Worm (Caenorhabditis elegans) whole organism, early embryonic: ENCODE measurements around the gene ceh-83.

Source experiments
- B0310.2 ChIP-seq: sonication (generic microtip); optimal IDR thresholded peaks from 2 replicates; lab custom pipeline; 2016; ENCODE audit warnings: mild to moderate bottlenecking, missing genetic modification characterization, missing compliant biosample characterization
- F13C5.2 ChIP-seq: sonication (generic microtip); optimal IDR thresholded peaks from 2 replicates; lab custom pipeline; 2017; ENCODE audit warnings: mild to moderate bottlenecking, missing genetic modification characterization, inconsistent platforms, missing compliant biosample characterization
- aly-1 ChIP-seq: sonication (generic microtip); optimal IDR thresholded peaks from 2 replicates; lab custom pipeline; 2016; ENCODE audit warnings: missing genetic modification characterization, missing compliant biosample characterization
- ama-1 ChIP-seq: fragments of 150-350 bp; optimal IDR thresholded peaks from 2 replicates; lab custom pipeline; 2014
- ceh-13 ChIP-seq: fragments of 200-800 bp; sonication (Bioruptor generic); optimal IDR thresholded peaks from 2 replicates; lab custom pipeline; 2018; ENCODE audit warnings: mild to moderate bottlenecking, missing genetic modification characterization, missing compliant biosample characterization
- ceh-36 ChIP-seq: sonication (generic microtip); optimal IDR thresholded peaks from 2 replicates; lab custom pipeline; 2016; ENCODE audit warnings: missing genetic modification characterization, inconsistent platforms, missing compliant biosample characterization
- ets-7 ChIP-seq: sonication (generic microtip); optimal IDR thresholded peaks from 2 replicates; lab custom pipeline; 2016; ENCODE audit warnings: missing genotype, missing genetic modification characterization, missing compliant biosample characterization
- flt-1 ChIP-seq: fragments of 200-800 bp; sonication (Bioruptor generic); IDR thresholded peaks from 2 replicates; pipeline ENCODE4 v1.3.6; 2022; ENCODE audit warnings: missing genetic modification characterization, missing compliant biosample characterization
- hmbx-1 ChIP-seq: sonication (generic microtip); optimal IDR thresholded peaks from 2 replicates; lab custom pipeline; 2016; ENCODE audit warnings: mild to moderate bottlenecking, missing genetic modification characterization, missing compliant biosample characterization
- hmg-4 ChIP-seq: fragments of 200-800 bp; sonication (Bioruptor generic); optimal IDR thresholded peaks from 2 replicates; lab custom pipeline; 2018; ENCODE audit warnings: mild to moderate bottlenecking, missing genetic modification characterization, missing compliant biosample characterization
- hnd-1 ChIP-seq: sonication (generic microtip); optimal IDR thresholded peaks from 2 replicates; lab custom pipeline; 2016; ENCODE audit warnings: missing genetic modification characterization, missing compliant biosample characterization
- pes-1 ChIP-seq: fragments of 200-800 bp; sonication (Bioruptor generic); IDR thresholded peaks from 2 replicates; pipeline ENCODE4 v1.3.6; 2022; ENCODE audit warnings: missing genetic modification reagents, missing genetic modification characterization, missing compliant biosample characterization
- scrt-1 ChIP-seq: fragments of 200-800 bp; sonication (Bioruptor generic); IDR thresholded peaks from 2 replicates; pipeline ENCODE4 v1.3.6; 2022; ENCODE audit warnings: missing genetic modification characterization, missing compliant biosample characterization
- sea-1 ChIP-seq: fragments of 200-800 bp; sonication (Bioruptor generic); conservative IDR thresholded peaks from 2 replicates; pipeline ENCODE4 v1.3.6; 2022; ENCODE audit warnings: missing genetic modification characterization, missing compliant biosample characterization
- tbx-11 ChIP-seq: fragments of 200-800 bp; sonication (Bioruptor generic); IDR thresholded peaks from 2 replicates; pipeline ENCODE4 v1.3.6; 2022; ENCODE audit warnings: missing genetic modification characterization, missing compliant biosample characterization
- tbx-37 ChIP-seq: fragments of 200-800 bp; sonication (Bioruptor generic); conservative IDR thresholded peaks from 2 replicates; pipeline ENCODE4 v1.3.6; 2022; ENCODE audit warnings: missing genetic modification reagents, missing genetic modification characterization, missing compliant biosample characterization
- tra-4 ChIP-seq: sonication (generic microtip); optimal IDR thresholded peaks from 2 replicates; lab custom pipeline; 2017; ENCODE audit warnings: missing genetic modification characterization, missing compliant biosample characterization

The ceh-83 gene

ce11 chrII:1703363-1703762, 33.0 kb downstream of the ceh-83 start, which contains the start of gene fbxb-47:
fbxb-47 (minus strand) TSS chrII:1703463.
- TF ChIP-seq tbx-37 (no peak), tra-4 (tag; lab: Kevin White, UChicago) (no peak), scrt-1 (GFP tag; lab: Robert Waterston, UW) (no peak), hmbx-1 (tag; lab: Kevin White, UChicago) (no peak), ceh-36 (tag; lab: Kevin White, UChicago) (no peak), hnd-1 (tag; lab: Kevin White, UChicago) (no peak), B0310.2 (tag; lab: Kevin White, UChicago) (no peak), tbx-11 (GFP tag; lab: Robert Waterston, UW) (no peak), F13C5.2 (no peak), flt-1 (GFP tag; lab: Robert Waterston, UW) (no peak)

DNA sequence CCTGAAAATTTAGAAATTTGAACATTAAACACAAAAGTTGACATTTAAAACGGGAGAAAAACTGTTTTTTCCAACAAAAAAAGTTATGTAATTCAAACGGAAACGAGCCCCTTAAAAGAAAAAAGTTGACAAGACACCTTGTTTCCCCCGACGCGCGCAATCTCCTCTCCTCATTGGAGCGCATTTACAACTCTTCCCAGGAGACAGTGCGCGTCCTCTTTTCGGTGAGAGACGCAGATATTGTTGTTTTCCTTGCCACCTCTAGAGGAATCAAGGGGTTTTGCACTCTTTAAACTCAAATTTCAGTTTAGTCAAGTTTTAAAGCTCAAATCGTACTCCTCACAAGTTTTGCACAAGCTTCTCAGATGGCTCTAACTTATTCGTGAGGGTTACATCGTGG, 40.5 kb downstream of the ceh-83 start, which contains the start of gene F58E1.13:
Gene F58E1.13, minus strand, starts transcription at position 12 of the 400 bp plus-strand sequence.
- TF ChIP-seq flt-1 (GFP tag; lab: Robert Waterston, UW) (no peak), F13C5.2 (no peak), B0310.2 (tag; lab: Kevin White, UChicago) (no peak), tbx-37 (no peak), ama-1 (lab: Kevin White, UChicago) (no peak), ceh-36 (tag; lab: Kevin White, UChicago) (no peak), hmbx-1 (tag; lab: Kevin White, UChicago) (no peak), tbx-11 (GFP tag; lab: Robert Waterston, UW) (no peak), tra-4 (tag; lab: Kevin White, UChicago) (no peak), sea-1 (GFP tag; lab: Robert Waterston, UW) (no peak), scrt-1 (GFP tag; lab: Robert Waterston, UW) (no peak), hnd-1 (tag; lab: Kevin White, UChicago) (no peak), ets-7 (tag; lab: Kevin White, UChicago) (no peak)

ce11 chrII:1694530-1694929, 41.8 kb downstream of the ceh-83 start, which contains the start of gene fbxc-26:
fbxc-26 (minus strand) TSS chrII:1694630.
- no peak for TF ChIP-seq scrt-1 (GFP tag; lab: Robert Waterston, UW)
- TF ChIP-seq ceh-36 (tag; lab: Kevin White, UChicago) = no peak

DNA sequence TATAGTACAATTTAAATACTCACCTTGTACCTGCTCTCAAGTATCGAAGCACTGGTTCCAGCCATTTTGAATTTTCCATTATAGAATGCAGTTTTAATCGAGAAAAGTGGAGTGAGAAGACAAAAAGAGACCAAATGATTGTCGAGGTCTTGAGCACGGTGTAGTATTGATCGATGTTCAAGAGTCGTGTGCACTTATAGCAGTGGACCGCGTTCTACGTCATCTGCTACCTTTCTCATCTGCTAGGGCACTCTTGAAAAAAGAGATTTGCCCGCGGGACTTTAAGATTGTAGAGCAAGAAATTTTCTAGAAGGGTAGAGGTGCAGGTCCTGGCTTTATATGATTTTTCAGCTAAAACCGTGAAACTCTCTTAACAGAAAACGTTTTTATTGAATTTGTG, 43.5 kb downstream of the ceh-83 start, which contains the start of gene fbxc-21:
Gene fbxc-21, minus strand, starts transcription at position 101 of the 400 bp plus-strand sequence.
- no peak for TF ChIP-seq hnd-1 (tag; lab: Kevin White, UChicago)
- no peak for TF ChIP-seq sea-1 (GFP tag; lab: Robert Waterston, UW)

- TF ChIP-seq aly-1 = no peak
- TF ChIP-seq pes-1 (GFP tag; lab: Robert Waterston, UW) = no peak
These were observed 45.3 kb downstream of the ceh-83 start, which contains the start of gene fbxc-22 for ce11 chrII:1691011-1691410. fbxc-22 (minus strand) TSS chrII:1691111.

DNA sequence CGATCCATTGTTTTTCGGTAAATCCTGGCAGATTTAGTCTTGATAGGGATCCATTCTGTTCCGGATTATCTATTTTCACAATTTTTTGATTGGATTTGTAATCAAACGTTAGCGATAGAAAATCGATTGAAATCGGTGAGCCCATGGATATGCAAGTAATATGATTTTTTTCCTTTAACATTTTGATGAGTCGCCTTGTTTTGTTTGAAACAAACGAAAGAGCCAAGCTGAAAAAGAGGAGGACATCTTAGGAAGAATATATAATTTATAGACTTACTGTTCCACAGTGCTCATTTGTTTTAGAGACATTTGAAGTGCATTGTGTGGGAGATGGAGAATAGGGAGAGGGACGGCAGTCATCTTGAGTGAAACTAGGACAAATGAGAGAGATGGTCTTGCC, 47.5 kb downstream of the ceh-83 start, which contains the start of the genes fbxb-18 and fbxb-19:
Gene fbxb-18, minus strand, starts transcription at position 101 of the 400 bp plus-strand sequence.
Gene fbxb-19, minus strand, starts transcription at position 369 of the 400 bp plus-strand sequence.
- no peak for TF ChIP-seq scrt-1 (GFP tag; lab: Robert Waterston, UW)
- TF ChIP-seq ceh-36 (tag; lab: Kevin White, UChicago) = no peak
- no peak for TF ChIP-seq tbx-11 (GFP tag; lab: Robert Waterston, UW)

DNA sequence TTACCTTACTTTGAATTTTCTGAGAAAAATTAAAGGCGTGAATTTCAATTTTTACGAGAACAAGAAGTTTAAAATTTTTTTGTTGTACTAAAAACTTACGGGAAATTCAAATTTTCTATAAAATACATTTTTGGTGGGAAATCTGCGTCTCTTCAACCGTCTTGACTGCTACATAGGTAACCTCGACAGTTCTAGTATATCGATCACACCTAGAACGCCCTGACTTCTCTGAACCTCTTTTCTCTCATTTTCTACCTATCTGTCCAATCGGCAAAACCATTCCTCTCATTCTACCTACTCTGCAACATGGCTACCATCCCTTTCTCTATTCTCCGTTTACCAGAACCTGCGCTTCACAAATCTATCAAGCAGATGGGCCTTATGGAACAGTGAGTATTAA, 52.6 kb downstream of the ceh-83 start, which contains the start of gene fbxb-25:
Gene fbxb-25, plus strand, starts transcription at position 301 of the 400 bp plus-strand sequence.
- TF ChIP-seq hnd-1 (tag; lab: Kevin White, UChicago) (no peak), pes-1 (GFP tag; lab: Robert Waterston, UW) (no peak), B0310.2 (tag; lab: Kevin White, UChicago) (no peak), ets-7 (tag; lab: Kevin White, UChicago) (no peak), ceh-36 (tag; lab: Kevin White, UChicago) (no peak), hmbx-1 (tag; lab: Kevin White, UChicago) (no peak), tra-4 (tag; lab: Kevin White, UChicago) (no peak), scrt-1 (GFP tag; lab: Robert Waterston, UW) (no peak), tbx-37 (no peak), tbx-11 (GFP tag; lab: Robert Waterston, UW) (no peak), F13C5.2 (no peak), flt-1 (GFP tag; lab: Robert Waterston, UW) (no peak), aly-1 (no peak), hmg-4 (GFP tag; lab: Kevin White, UChicago) (no peak), ceh-13 (GFP tag; lab: Kevin White, UChicago) (no peak), sea-1 (GFP tag; lab: Robert Waterston, UW) (no peak), ama-1 (lab: Kevin White, UChicago) (no peak)
